Fruit fly (Drosophila melanogaster): ENCODE measurements around the gene Diap1.

Gene Diap1

DNA sequence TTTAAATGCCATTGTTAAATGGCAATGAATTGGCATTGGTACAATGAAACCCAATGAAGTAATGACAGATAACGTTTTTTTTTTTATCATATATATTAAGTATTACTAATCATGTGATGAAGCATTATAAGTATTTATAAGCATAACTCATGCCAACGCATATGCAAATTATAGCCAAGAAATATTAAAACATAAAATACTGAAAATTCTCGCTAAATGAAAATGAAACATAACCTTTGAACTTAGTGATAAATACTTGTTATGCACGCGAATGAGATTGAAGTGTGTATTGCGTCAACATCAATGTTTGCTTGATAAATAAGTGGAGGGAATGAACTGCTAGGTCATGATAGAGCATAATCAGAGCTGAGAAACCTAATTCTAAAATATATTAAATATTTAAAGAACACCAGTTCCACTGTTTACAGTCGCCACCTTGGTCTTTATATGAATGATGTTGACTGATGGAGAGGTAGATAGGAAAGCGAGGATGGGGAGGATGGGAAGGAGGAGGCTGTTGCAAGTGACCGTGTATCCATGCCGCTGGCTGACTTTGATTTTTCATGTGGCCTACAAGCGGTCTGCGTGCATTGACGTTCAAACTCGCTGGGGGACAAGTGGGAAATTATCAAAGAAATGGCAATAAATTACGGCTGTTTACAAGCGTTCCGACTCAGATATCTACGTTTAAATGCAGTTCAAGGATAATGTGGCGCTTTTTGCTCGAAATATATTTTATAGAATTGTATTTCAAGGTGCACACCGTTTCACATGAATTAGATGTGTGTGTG lies 5.5 kb upstream of the Diap1 start (continued):
- TF ChIP-seq Stat92E (GFP tag; optimal IDR thresholded peaks at IDR 0.05) (no peak), CG2678 (tag; optimal IDR thresholded peaks at IDR 0.05) (peak; percentile 32), Hr78 (GFP tag; optimal IDR thresholded peaks at IDR 0.05) (peak in 1 of 2 experiments; percentile 71), CG17359 (tag; optimal IDR thresholded peaks at IDR 0.05) (peak; percentile 5), Med (GFP tag) (peak; percentile 56), PHDP (tag; optimal IDR thresholded peaks at IDR 0.05) (peak; percentile 25), CG33557 (GFP tag; optimal IDR thresholded peaks at IDR 0.05) (peak; percentile 40), Hmr (GFP tag; optimal IDR thresholded peaks at IDR 0.05) (no peak), CG3407 (GFP tag; optimal IDR thresholded peaks at IDR 0.05) (peak; percentile 18), unpg (GFP tag; optimal IDR thresholded peaks at IDR 0.05) (no peak), slbo (GFP tag; IDR thresholded peaks at IDR 0.05) (no peak), CG6813 (GFP tag; optimal IDR thresholded peaks at IDR 0.05) (peak; percentile 61), CG7745 (tag; optimal IDR thresholded peaks at IDR 0.05) (peak; percentile 46), ftz-f1 (GFP tag; optimal IDR thresholded peaks at IDR 0.05) (peak; percentile 74), hkb (optimal IDR thresholded peaks at IDR 0.05) (no peak), hkb (GFP tag; IDR thresholded peaks at IDR 0.05) (no peak), D (optimal IDR thresholded peaks at IDR 0.05) (no peak), D (GFP tag; optimal IDR thresholded peaks at IDR 0.05) (peak; percentile 39), stwl (tag; optimal IDR thresholded peaks at IDR 0.05) (peak; percentile 1), MTF-1 (GFP tag; optimal IDR thresholded peaks at IDR 0.05; ENCODE audit: borderline replicate concordance) (peak; percentile 7), CG17186 (GFP tag; optimal IDR thresholded peaks at IDR 0.05) (no peak), CG18764 (GFP tag; optimal IDR thresholded peaks at IDR 0.05) (peak; percentile 25), Lhr (GFP tag; optimal IDR thresholded peaks at IDR 0.05) (peak; percentile 3), dmrt99B (tag; optimal IDR thresholded peaks at IDR 0.05) (peak; percentile 14), gcm2 (GFP tag; optimal IDR thresholded peaks at IDR 0.05) (no peak), CG11504 (tag; optimal IDR thresholded peaks at IDR 0.05) (peak; percentile 9), Chrac-16 (GFP tag; optimal IDR thresholded peaks at IDR 0.05) (no peak), tgo (GFP tag; IDR thresholded peaks at IDR 0.05) (no peak), Pdp1 (GFP tag; optimal IDR thresholded peaks at IDR 0.05) (peak in 1 of 2 experiments; percentile 55), CG13296 (GFP tag; optimal IDR thresholded peaks at IDR 0.05) (no peak), dmrt11E (tag; optimal IDR thresholded peaks at IDR 0.05) (peak; percentile 57), CG2875 (GFP tag; optimal IDR thresholded peaks at IDR 0.05) (peak; percentile 49), D19A (tag; optimal IDR thresholded peaks at IDR 0.05) (peak; percentile 8), CG15601 (tag; optimal IDR thresholded peaks at IDR 0.05) (peak; percentile 43), Gug (GFP tag; IDR thresholded peaks at IDR 0.05) (no peak), maf-S (GFP tag; optimal IDR thresholded peaks at IDR 0.05) (no peak), HmgZ (tag; optimal IDR thresholded peaks at IDR 0.05) (no peak), fd64A (GFP tag; optimal IDR thresholded peaks at IDR 0.05) (peak; percentile 56), zfh1 (GFP tag; IDR thresholded peaks at IDR 0.05) (peak; percentile 40; the same call in 1 of the 3 replicates), grau (tag; optimal IDR thresholded peaks at IDR 0.05) (no peak), CG4424 (GFP tag; optimal IDR thresholded peaks at IDR 0.05) (peak; percentile 11), sisA (GFP tag; IDR thresholded peaks at IDR 0.05) (no peak), CG32772 (GFP tag; IDR thresholded peaks at IDR 0.05) (no peak), CG4854 (GFP tag; optimal IDR thresholded peaks at IDR 0.05) (no peak), Xrp1 (GFP tag; IDR thresholded peaks at IDR 0.05) (peak; percentile 67), CG8359 (GFP tag; optimal IDR thresholded peaks at IDR 0.05; ENCODE audit: borderline replicate concordance) (peak; percentile 48), nom (GFP tag; optimal IDR thresholded peaks at IDR 0.05) (peak; percentile 39), Blimp-1 (GFP tag; optimal IDR thresholded peaks at IDR 0.05) (peak; percentile 61)
